Worm (Caenorhabditis elegans) whole organism, L3 larva: ENCODE results near the gene F14H12.2.

Source experiments
- R02D3.7 ChIP-seq: fragments of 150-350 bp; optimal IDR thresholded peaks from 2 replicates; lab custom pipeline; 2014; ENCODE audit warnings: missing biosample characterization, missing genetic modification characterization
- ZK546.5 ChIP-seq: sonication (generic microtip); optimal IDR thresholded peaks from 2 replicates; lab custom pipeline; 2017; ENCODE audit warnings: missing biosample characterization, missing genetic modification characterization
- aly-2 ChIP-seq: fragments of 150-350 bp; optimal IDR thresholded peaks from 2 replicates; lab custom pipeline; 2014; ENCODE audit warnings: missing biosample characterization, missing genetic modification characterization
- ceh-16 ChIP-seq: sonication (generic microtip); optimal IDR thresholded peaks from 2 replicates; lab custom pipeline; 2017; ENCODE audit warnings: missing biosample characterization, missing genetic modification characterization
- ceh-28 ChIP-seq: fragments of 150-350 bp; optimal IDR thresholded peaks from 2 replicates; lab custom pipeline; 2014; ENCODE audit warnings: missing biosample characterization, missing genetic modification reagents, missing genetic modification characterization
- ceh-9 ChIP-seq: sonication (generic microtip); optimal IDR thresholded peaks from 2 replicates; lab custom pipeline; 2018; ENCODE audit warnings: missing biosample characterization, missing genetic modification characterization
- daf-12 ChIP-seq: fragments of 150-350 bp; optimal IDR thresholded peaks from 2 replicates; lab custom pipeline; 2014; ENCODE audit warnings: missing biosample characterization, missing genetic modification reagents, missing genetic modification characterization
- egl-27 ChIP-seq: sonication (generic microtip); optimal IDR thresholded peaks from 4 replicates; lab custom pipeline; 2017; ENCODE audit warnings: missing biosample characterization, missing genetic modification reagents, missing genetic modification characterization
- egl-5 ChIP-seq: fragments of 150-350 bp; optimal IDR thresholded peaks from 2 replicates; lab custom pipeline; 2017; ENCODE audit warnings: missing biosample characterization, missing genetic modification reagents, missing genetic modification characterization, inconsistent platforms
- elt-1 ChIP-seq: fragments of 150-350 bp; optimal IDR thresholded peaks from 2 replicates; lab custom pipeline; 2014; ENCODE audit warnings: missing biosample characterization, missing genetic modification characterization
- elt-2 ChIP-seq: sonication (generic microtip); optimal IDR thresholded peaks from 2 replicates; lab custom pipeline; 2016; ENCODE audit warnings: missing genetic modification reagents, mild to moderate bottlenecking, missing genetic modification characterization, missing compliant biosample characterization
- elt-3 ChIP-seq, 3 experiments: fragments of 150-350 bp in 1 of 3; sonication (generic microtip) in 2 of 3; optimal IDR thresholded peaks; 2 replicates in 2 of 3; 4 replicates in 1 of 3; lab custom pipeline; 2014 to 2017; ENCODE audit warnings: missing biosample characterization in 3 of 3, missing genetic modification characterization in 3 of 3
- fkh-10 ChIP-seq: sonication (generic microtip); optimal IDR thresholded peaks from 2 replicates; lab custom pipeline; 2017; ENCODE audit warnings: missing biosample characterization, missing genetic modification reagents, missing genetic modification characterization
- fkh-2 ChIP-seq: fragments of 150-350 bp; optimal IDR thresholded peaks from 2 replicates; lab custom pipeline; 2014; ENCODE audit warnings: missing biosample characterization, missing genetic modification reagents, missing genetic modification characterization
- jun-1 ChIP-seq: fragments of 150-350 bp; optimal IDR thresholded peaks from 2 replicates; lab custom pipeline; 2014; ENCODE audit warnings: missing biosample characterization, missing genetic modification reagents, missing genetic modification characterization
- lin-15B ChIP-seq: fragments of 150-350 bp; optimal IDR thresholded peaks from 2 replicates; lab custom pipeline; 2014; ENCODE audit warnings: missing biosample characterization, missing genetic modification characterization
- lin-39 ChIP-seq: fragments of 150-350 bp; optimal IDR thresholded peaks from 2 replicates; lab custom pipeline; 2018; ENCODE audit warnings: missing biosample characterization, missing genetic modification reagents, missing genetic modification characterization
- lsy-12 ChIP-seq: sonication (generic microtip); optimal IDR thresholded peaks from 2 replicates; lab custom pipeline; 2016; ENCODE audit warnings: mild to moderate bottlenecking, missing genetic modification characterization, missing compliant biosample characterization
- mdl-1 ChIP-seq: fragments of 150-350 bp; optimal IDR thresholded peaks from 2 replicates; lab custom pipeline; 2014; ENCODE audit warnings: missing biosample characterization, missing genetic modification characterization
- mml-1 ChIP-seq: fragments of 150-350 bp; sonication (generic microtip); optimal IDR thresholded peaks from 3 replicates; lab custom pipeline; 2014; ENCODE audit warnings: missing biosample characterization, missing genetic modification characterization
- nfya-1 ChIP-seq: sonication (generic microtip); optimal IDR thresholded peaks from 2 replicates; lab custom pipeline; 2017; ENCODE audit warnings: missing genetic modification characterization, mild to moderate bottlenecking, missing compliant biosample characterization, antibody characterized with exemption, moderate library complexity; ENCODE audit not compliant: insufficient read depth
- nhr-11 ChIP-seq: fragments of 150-350 bp; optimal IDR thresholded peaks from 2 replicates; lab custom pipeline; 2014; ENCODE audit warnings: missing biosample characterization, missing genetic modification characterization
- nhr-12 ChIP-seq: fragments of 150-350 bp; optimal IDR thresholded peaks from 2 replicates; lab custom pipeline; 2014; ENCODE audit warnings: missing biosample characterization, missing genetic modification characterization
- nhr-23 ChIP-seq: fragments of 150-350 bp; optimal IDR thresholded peaks from 2 replicates; lab custom pipeline; 2014; ENCODE audit warnings: missing biosample characterization, missing genetic modification reagents, missing genetic modification characterization
- nhr-237 ChIP-seq: fragments of 150-350 bp; optimal IDR thresholded peaks from 2 replicates; lab custom pipeline; 2014; ENCODE audit warnings: missing biosample characterization, missing genetic modification characterization
- nhr-25 ChIP-seq: sonication (generic microtip); optimal IDR thresholded peaks from 2 replicates; lab custom pipeline; 2017; ENCODE audit warnings: missing biosample characterization, missing genetic modification characterization
- nhr-43 ChIP-seq: sonication (generic microtip); optimal IDR thresholded peaks from 2 replicates; lab custom pipeline; 2016; ENCODE audit warnings: mild to moderate bottlenecking, missing genetic modification characterization, missing compliant biosample characterization; ENCODE audit not compliant: poor library complexity, severe bottlenecking
- nhr-67 ChIP-seq: fragments of 150-350 bp; optimal IDR thresholded peaks from 2 replicates; lab custom pipeline; 2014; ENCODE audit warnings: missing biosample characterization, missing genetic modification characterization
- nhr-77 ChIP-seq: fragments of 150-350 bp; optimal IDR thresholded peaks from 2 replicates; lab custom pipeline; 2014; ENCODE audit warnings: missing biosample characterization, missing genetic modification characterization
- pha-4 ChIP-seq: fragments of 150-350 bp; optimal IDR thresholded peaks from 2 replicates; lab custom pipeline; 2014; ENCODE audit warnings: missing biosample characterization, missing genetic modification reagents, missing genetic modification characterization
- pqm-1 ChIP-seq: fragments of 150-350 bp; optimal IDR thresholded peaks from 2 replicates; lab custom pipeline; 2017; ENCODE audit warnings: missing biosample characterization, missing genetic modification characterization, inconsistent platforms
- sea-2 ChIP-seq: fragments of 150-350 bp; sonication (generic microtip); optimal IDR thresholded peaks from 4 replicates; lab custom pipeline; 2014; ENCODE audit warnings: missing biosample characterization, missing genetic modification reagents, missing genetic modification characterization
- skn-1 ChIP-seq: fragments of 150-350 bp; optimal IDR thresholded peaks from 2 replicates; lab custom pipeline; 2014; ENCODE audit warnings: missing biosample characterization, missing genetic modification characterization
- snpc-4 ChIP-seq: fragments of 150-350 bp; optimal IDR thresholded peaks from 2 replicates; lab custom pipeline; 2014; ENCODE audit warnings: missing biosample characterization, missing genetic modification characterization
- tbx-2 ChIP-seq: sonication (generic microtip); optimal IDR thresholded peaks from 2 replicates; lab custom pipeline; 2016; ENCODE audit warnings: mild to moderate bottlenecking, missing genetic modification characterization, missing compliant biosample characterization
- unc-39 ChIP-seq: sonication (generic microtip); optimal IDR thresholded peaks from 4 replicates; lab custom pipeline; 2017; ENCODE audit warnings: missing biosample characterization, missing genetic modification characterization
- unc-62 ChIP-seq: fragments of 150-350 bp; sonication (generic microtip); optimal IDR thresholded peaks from 4 replicates; lab custom pipeline; 2014; ENCODE audit warnings: missing biosample characterization, missing genetic modification reagents, missing genetic modification characterization
- zag-1 ChIP-seq: fragments of 150-350 bp; optimal IDR thresholded peaks from 2 replicates; lab custom pipeline; 2014; ENCODE audit warnings: missing biosample characterization, missing genetic modification characterization
- ztf-4 ChIP-seq: fragments of 150-350 bp; optimal IDR thresholded peaks from 2 replicates; lab custom pipeline; 2014; ENCODE audit warnings: missing biosample characterization, missing genetic modification characterization

F14H12.2 gene

DNA sequence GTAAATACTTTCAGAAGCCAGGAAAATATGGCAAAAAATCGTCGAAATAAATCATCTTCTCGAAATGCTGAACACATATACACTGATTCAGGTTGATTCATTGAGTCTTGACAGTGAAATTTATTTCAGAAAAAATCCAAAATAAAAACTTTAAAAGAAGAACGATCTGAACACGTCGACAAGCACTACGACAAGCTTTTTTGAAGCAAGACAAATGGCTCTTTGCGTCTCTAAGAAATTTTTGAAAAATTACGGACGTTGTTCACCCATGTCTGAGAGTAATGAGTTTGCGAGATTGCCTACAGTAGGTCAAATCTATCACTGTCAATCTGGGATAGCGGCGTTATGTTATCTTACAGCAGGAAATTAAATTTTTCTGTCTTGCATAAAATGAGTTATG, 26.5 kb downstream of the F14H12.2 start, which contains the start of gene R160.2:
TSS of gene R160.2 (minus strand) at position 101 of the 400 bp plus-strand sequence.
- TF ChIP-seq fkh-2 (tag; lab: Kevin White, UChicago) (no peak), tbx-2 (tag; lab: Kevin White, UChicago) (no peak), ztf-4 (tag; lab: Kevin White, UChicago) (no peak), elt-1 (tag; lab: Kevin White, UChicago) (no peak), snpc-4 (no peak), ceh-16 (tag; lab: Kevin White, UChicago) (no peak), nhr-67 (tag; lab: Kevin White, UChicago) (no peak), nhr-237 (tag; lab: Kevin White, UChicago) (no peak), unc-62 (GFP tag; lab: Kevin White, UChicago) (no peak), pqm-1 (tag; lab: Kevin White, UChicago) (no peak), unc-39 (tag; lab: Kevin White, UChicago) (no peak), fkh-10 (no peak), egl-5 (tag; lab: Kevin White, UChicago) (no peak), nfya-1 (no peak), daf-12 (tag; lab: Kevin White, UChicago) (no peak), mdl-1 (tag; lab: Kevin White, UChicago) (no peak), zag-1 (no peak), nhr-11 (tag; lab: Kevin White, UChicago) (no peak)

DNA sequence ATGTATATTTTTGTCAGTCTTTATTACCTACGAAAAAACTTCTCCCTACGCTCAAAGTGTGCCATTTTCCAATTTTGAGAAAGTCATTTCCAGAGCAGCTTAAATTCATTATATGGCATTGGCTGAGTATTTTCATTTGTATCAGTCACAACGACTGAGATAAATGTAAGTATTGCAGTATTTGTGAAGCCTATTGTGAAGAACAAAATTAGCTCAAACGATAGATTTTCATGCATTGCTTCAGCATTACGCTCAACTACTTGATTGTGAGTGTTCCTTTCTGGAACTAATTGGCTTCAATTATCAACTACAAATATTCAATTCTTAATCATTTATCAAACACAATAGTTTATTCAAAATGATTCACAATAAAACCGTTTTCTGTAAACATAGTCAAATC, 27.4 kb downstream of the F14H12.2 start, which contains the start of gene R160.12:
TSS of gene R160.12 (minus strand) at position 101 of the 400 bp plus-strand sequence.
- no peak for TF ChIP-seq aly-2 (tag; lab: Kevin White, UChicago)
- TF ChIP-seq ceh-28 (tag; lab: Kevin White, UChicago) = no peak
- TF ChIP-seq lin-39 (tag; lab: Kevin White, UChicago) = no peak
- no peak for TF ChIP-seq R02D3.7 (tag; lab: Kevin White, UChicago)
- TF ChIP-seq ztf-4 (tag; lab: Kevin White, UChicago) = no peak
- no peak for TF ChIP-seq nhr-77 (tag; lab: Kevin White, UChicago)
- no peak for TF ChIP-seq tbx-2 (tag; lab: Kevin White, UChicago)
- TF ChIP-seq nfya-1 = no peak
- no peak for TF ChIP-seq snpc-4
- TF ChIP-seq lin-15B (tag; lab: Kevin White, UChicago) = no peak

DNA sequence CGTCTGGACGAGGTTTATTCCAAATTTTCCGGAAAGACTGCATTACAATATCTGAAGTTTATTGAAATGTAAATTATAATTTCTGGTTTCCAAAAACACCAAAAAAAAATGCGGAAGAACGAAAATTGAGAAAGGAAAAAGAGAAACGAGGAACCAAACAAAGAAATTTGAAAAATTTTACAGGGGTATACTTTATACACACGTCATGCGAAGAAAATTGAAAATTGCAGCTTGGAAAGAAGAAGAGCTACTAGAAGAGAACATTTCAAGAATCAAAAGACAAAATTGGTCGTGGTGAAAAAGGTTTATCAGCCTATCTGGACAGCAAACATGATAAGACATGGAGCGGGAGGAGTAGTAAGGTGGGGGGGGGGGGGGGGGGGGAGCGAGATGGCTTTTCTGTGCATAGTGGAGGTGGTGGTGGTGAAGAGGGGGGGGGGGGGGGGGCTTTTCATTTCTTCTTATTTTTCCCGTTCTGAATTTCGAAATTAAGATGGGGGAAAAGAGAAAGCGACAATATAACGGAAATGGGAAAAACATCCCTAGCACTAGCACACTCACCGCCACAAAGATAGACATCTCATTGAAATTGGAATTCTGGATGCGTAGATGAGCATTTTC, 33.1 kb downstream of the F14H12.2 start, which contains the start of gene lst-2:
TSS of gene lst-2 (minus strand) at position 51 of the 621 bp plus-strand sequence.
- no peak for TF ChIP-seq snpc-4

- TF ChIP-seq sea-2 = no peak
- TF ChIP-seq nhr-25 = peak; percentile 21
Measured at ce11 chrX:4386493-4386892, 36.2 kb downstream of the F14H12.2 start.

DNA sequence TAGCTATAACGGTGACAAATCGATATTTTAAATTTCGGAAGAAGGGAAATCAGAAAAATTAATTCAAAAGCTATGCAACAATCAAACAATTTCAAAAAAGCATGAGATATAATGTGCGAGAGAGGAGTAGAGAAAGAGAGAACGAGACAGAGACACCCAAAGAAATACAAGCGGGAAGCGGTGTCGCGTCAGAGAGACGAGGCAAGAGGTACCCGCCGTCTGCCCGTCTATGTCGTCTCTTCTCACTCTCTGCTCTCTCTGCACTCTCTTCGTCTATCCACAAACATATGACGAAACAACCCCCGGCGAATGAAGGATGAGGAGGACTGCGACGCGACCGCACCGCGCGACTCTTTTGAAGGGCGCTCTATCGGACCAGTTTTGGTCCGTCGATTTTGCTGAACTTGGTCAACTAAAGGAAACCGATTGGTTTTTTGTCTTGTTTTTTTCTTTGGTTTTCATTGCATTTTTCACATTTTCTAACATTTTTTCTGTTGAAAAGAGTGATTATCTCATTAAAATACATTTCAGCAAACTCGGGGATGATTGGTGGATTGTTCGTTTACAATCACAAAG, 38.6 kb downstream of the F14H12.2 start, which contains the start of gene dpy-23:
TSS of gene dpy-23 (plus strand) at position 526 of the 576 bp plus-strand sequence.
- TF ChIP-seq tbx-2 (tag; lab: Kevin White, UChicago) (peak; percentile 85), ceh-9 (no peak), mml-1 (no peak), egl-5 (tag; lab: Kevin White, UChicago) (no peak), skn-1 (tag; lab: Kevin White, UChicago) (peak; percentile 92), nhr-25 (peak; percentile 98), elt-2 (tag; lab: Kevin White, UChicago) (peak; percentile 81), nfya-1 (peak; percentile 98), jun-1 (tag; lab: Kevin White, UChicago) (peak; percentile 96), ceh-16 (tag; lab: Kevin White, UChicago) (no peak), aly-2 (tag; lab: Kevin White, UChicago) (no peak), ztf-4 (tag; lab: Kevin White, UChicago) (peak; percentile 61), lsy-12 (tag; lab: Kevin White, UChicago) (peak; percentile 75), unc-62 (GFP tag; lab: Kevin White, UChicago) (peak; percentile 85), nhr-23 (tag; lab: Kevin White, UChicago) (peak; percentile 90), fkh-2 (tag; lab: Kevin White, UChicago) (no peak), R02D3.7 (tag; lab: Kevin White, UChicago) (peak; percentile 72), snpc-4 (peak; percentile 66), pha-4 (tag; lab: Kevin White, UChicago) (peak; percentile 97), daf-12 (tag; lab: Kevin White, UChicago) (no peak), nhr-12 (tag; lab: Kevin White, UChicago) (no peak), elt-3 (tag; optimal IDR thresholded peaks at IDR 0.05; lab: Kevin White, UChicago) (peak in 1 of 3 experiments; percentile 71), nhr-43 (peak; percentile 93), pqm-1 (tag; lab: Kevin White, UChicago) (peak; percentile 50), nhr-77 (tag; lab: Kevin White, UChicago) (peak; percentile 55), ceh-28 (tag; lab: Kevin White, UChicago) (peak; percentile 86), elt-1 (tag; lab: Kevin White, UChicago) (peak; percentile 76), egl-27 (tag; lab: Kevin White, UChicago) (peak; percentile 59), fkh-10 (peak; percentile 89), lin-39 (tag; lab: Kevin White, UChicago) (peak; percentile 98), ZK546.5 (tag; lab: Kevin White, UChicago) (no peak), lin-15B (tag; lab: Kevin White, UChicago) (peak; percentile 77), mdl-1 (tag; lab: Kevin White, UChicago) (peak; percentile 79)
